Fruit fly (Drosophila melanogaster): ENCODE results near the gene Ibf2.

Ibf2 gene

dm6 chr3R:9215551-9215950, 42.8 kb downstream of the Ibf2 start (continued):
- TF ChIP-seq CG6813 (GFP tag; optimal IDR thresholded peaks at IDR 0.05) (no peak), gsb (GFP tag; IDR thresholded peaks at IDR 0.05) (no peak), bsh (GFP tag; optimal IDR thresholded peaks at IDR 0.05) (peak in 1 of 2 experiments; percentile 52), CG1529 (GFP tag; optimal IDR thresholded peaks at IDR 0.05) (peak; percentile 1), HLH4C (GFP tag; IDR thresholded peaks at IDR 0.05; ENCODE audit: partially characterized antibody) (no peak), sens (GFP tag) (peak; percentile 60), sisA (GFP tag; IDR thresholded peaks at IDR 0.05) (no peak), CG14860 (GFP tag; IDR thresholded peaks at IDR 0.05; ENCODE audit: partially characterized antibody) (no peak), CG17802 (tag; optimal IDR thresholded peaks at IDR 0.05) (no peak)

- TF ChIP-seq CG13894 (tag; optimal IDR thresholded peaks at IDR 0.05): peak; percentile 16
- TF ChIP-seq CG12391 (tag; optimal IDR thresholded peaks at IDR 0.05): peak; percentile 33
- TF ChIP-seq CG12155 (GFP tag; optimal IDR thresholded peaks at IDR 0.05): no peak
- TF ChIP-seq CG2712 (tag; optimal IDR thresholded peaks at IDR 0.05): peak; percentile 22
- TF ChIP-seq CG14710 (tag; optimal IDR thresholded peaks at IDR 0.05): peak; percentile 5
- TF ChIP-seq Bgb (GFP tag; IDR thresholded peaks at IDR 0.05; ENCODE audit: partially characterized antibody): peak; percentile 48; the same call in 1 of the 2 replicates
- TF ChIP-seq stwl (tag; optimal IDR thresholded peaks at IDR 0.05): peak; percentile 78
- no peak for TF ChIP-seq tin (GFP tag; optimal IDR thresholded peaks at IDR 0.05)
- TF ChIP-seq sens (GFP tag): peak; percentile 62
- no peak for TF ChIP-seq CG11456 (GFP tag; IDR thresholded peaks at IDR 0.05)
- TF ChIP-seq CG6854 (GFP tag; optimal IDR thresholded peaks at IDR 0.05): peak; percentile 77
- no peak for TF ChIP-seq CG11247 (GFP tag; IDR thresholded peaks at IDR 0.05)
- TF ChIP-seq gsb-n (tag; optimal IDR thresholded peaks at IDR 0.05): peak; percentile 28
- peak; percentile 100 for TF ChIP-seq CG6654 (GFP tag; optimal IDR thresholded peaks at IDR 0.05)
- peak; percentile 30 for TF ChIP-seq Ets65A (GFP tag)
- peak; percentile 39; the same call in 1 of the 2 replicates for TF ChIP-seq inv (GFP tag; IDR thresholded peaks at IDR 0.05; ENCODE audit: partially characterized antibody)
- TF ChIP-seq CG10654 (GFP tag; optimal IDR thresholded peaks at IDR 0.05): no peak
- peak; percentile 9 for TF ChIP-seq Sox102F (GFP tag; optimal IDR thresholded peaks at IDR 0.05)
- TF ChIP-seq hkb (optimal IDR thresholded peaks at IDR 0.05): no peak
- TF ChIP-seq hkb (GFP tag; IDR thresholded peaks at IDR 0.05): no peak
- TF ChIP-seq dm (GFP tag; optimal IDR thresholded peaks at IDR 0.05): no peak
- TF ChIP-seq Med (GFP tag): peak; percentile 49
- TF ChIP-seq HmgZ (tag; optimal IDR thresholded peaks at IDR 0.05): peak; percentile 2
- peak; percentile 19 for TF ChIP-seq gem (tag; optimal IDR thresholded peaks at IDR 0.05)
- peak; percentile 20 for TF ChIP-seq yki (optimal IDR thresholded peaks at IDR 0.05)
- TF ChIP-seq ttk (GFP tag; IDR thresholded peaks at IDR 0.05): no peak
- no peak for TF ChIP-seq CG12071 (GFP tag; optimal IDR thresholded peaks at IDR 0.05)
- peak; percentile 42 for TF ChIP-seq Abd-B (GFP tag; optimal IDR thresholded peaks at IDR 0.05)
- TF ChIP-seq tll (GFP tag; optimal IDR thresholded peaks at IDR 0.05): no peak
- TF ChIP-seq CoRest (tag; optimal IDR thresholded peaks at IDR 0.05): peak; percentile 82
- TF ChIP-seq CG11723 (GFP tag; optimal IDR thresholded peaks at IDR 0.05): no peak
- peak; percentile 56 for TF ChIP-seq Dek (tag; optimal IDR thresholded peaks at IDR 0.05)
- TF ChIP-seq CG31441 (GFP tag; IDR thresholded peaks at IDR 0.05): 0 out of 2 replicates have a peak, but pooled peaks have one; percentile 14
- TF ChIP-seq knrl (GFP tag; IDR thresholded peaks at IDR 0.05; ENCODE audit: partially characterized antibody): peak; percentile 77
- peak; percentile 81 for TF ChIP-seq CG11504 (tag; optimal IDR thresholded peaks at IDR 0.05)
- no peak for TF ChIP-seq bsh (GFP tag; optimal IDR thresholded peaks at IDR 0.05)
- peak; percentile 5 for TF ChIP-seq nmo (GFP tag; optimal IDR thresholded peaks at IDR 0.05)
- peak; percentile 9 for TF ChIP-seq Lhr (GFP tag; optimal IDR thresholded peaks at IDR 0.05)
- peak; percentile 93 for TF ChIP-seq cad (GFP tag; optimal IDR thresholded peaks at IDR 0.05)
- 0 out of 2 replicates have a peak, but pooled peaks have one; percentile 15 for TF ChIP-seq cas (GFP tag; IDR thresholded peaks at IDR 0.05)
- peak; percentile 79 for TF ChIP-seq pita (GFP tag; optimal IDR thresholded peaks at IDR 0.05)
- TF ChIP-seq Scr (GFP tag; IDR thresholded peaks at IDR 0.05; ENCODE audit: partially characterized antibody): peak; percentile 38; the same call in 1 of the 2 replicates
Observed at dm6 chr3R:9214235-9214634, 44.1 kb downstream of the Ibf2 start.

Measured in whole organism, embryonic.